Fruit fly (Drosophila melanogaster): ENCODE data around the gene ImpE2.

DNA sequence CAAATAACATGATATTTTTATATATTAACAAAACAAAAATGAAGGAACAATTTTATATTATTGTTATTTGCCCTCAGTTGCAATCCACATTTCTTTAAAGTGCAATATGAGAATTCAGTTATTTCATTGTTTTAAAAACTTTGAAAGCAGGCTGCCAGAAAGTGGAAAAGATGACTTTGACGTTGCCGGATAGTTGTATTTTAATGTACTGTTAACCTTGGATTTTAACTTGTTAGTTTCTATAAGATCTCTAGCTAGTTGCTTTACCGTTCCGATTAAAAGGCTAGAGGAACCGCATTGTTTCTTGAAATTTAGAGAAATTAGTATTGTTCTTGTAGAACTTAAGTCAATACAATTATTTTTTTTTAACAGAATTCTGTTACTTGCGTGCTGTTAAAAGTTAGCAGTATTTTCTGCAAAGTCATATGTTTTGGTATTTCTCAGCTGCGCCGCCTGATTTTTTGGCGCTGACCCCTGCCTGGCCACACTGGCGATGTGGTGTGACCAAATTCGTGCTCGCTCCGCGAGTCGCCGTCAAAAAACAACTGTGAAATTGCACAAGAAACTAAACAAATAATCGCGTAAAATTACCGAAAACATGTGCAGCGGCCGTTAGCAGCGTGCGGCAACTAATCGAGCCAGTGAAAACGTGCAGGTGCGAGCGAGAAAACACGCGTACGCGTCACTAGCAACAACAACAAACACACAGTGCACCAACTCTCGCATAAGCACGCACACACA, 3.0 kb upstream of the ImpE2 start, which contains the start of gene Eip63E:
- TF ChIP-seq svp (GFP tag) (no peak), fkh (GFP tag; optimal IDR thresholded peaks at IDR 0.05) (peak; percentile 76), Blimp-1 (GFP tag; optimal IDR thresholded peaks at IDR 0.05) (no peak), CG8319 (GFP tag; optimal IDR thresholded peaks at IDR 0.05) (no peak), Gug (GFP tag; IDR thresholded peaks at IDR 0.05) (no peak), pdm3 (GFP tag; optimal IDR thresholded peaks at IDR 0.05) (no peak), achi (GFP tag; optimal IDR thresholded peaks at IDR 0.05) (peak; percentile 1)

All from whole organism, prepupa.